Fruit fly (Drosophila melanogaster) whole organism, adult: Measurements from ENCODE around the gene Tak1.

ENCODE experiments used
- CG12768 ChIP-seq: fragments of 200-800 bp; sonication (Bioruptor generic); optimal IDR thresholded peaks from 2 replicates; lab custom pipeline; 2017; ENCODE audit warnings: missing biosample characterization, missing genetic modification characterization, mild to moderate bottlenecking, moderate library complexity, missing genetic modification reagents
- CG14711 ChIP-seq: fragments of 200-800 bp; sonication (Bioruptor generic); optimal IDR thresholded peaks from 2 replicates; lab custom pipeline; 2018; ENCODE audit warnings: missing biosample characterization, mild to moderate bottlenecking, missing genetic modification characterization, moderate library complexity
- CG5204 ChIP-seq: fragments of 200-800 bp; sonication (Bioruptor generic); optimal IDR thresholded peaks from 2 replicates; lab custom pipeline; 2016; ENCODE audit warnings: missing biosample characterization, missing genetic modification characterization
- Clk ChIP-seq: fragments of 200-800 bp; sonication (Bioruptor generic); optimal IDR thresholded peaks from 2 replicates; lab custom pipeline; 2017; ENCODE audit warnings: missing biosample characterization, missing genetic modification characterization
- Mnt ChIP-seq: fragments of 200-800 bp; sonication (Bioruptor generic); optimal IDR thresholded peaks from 2 replicates; lab custom pipeline; 2016; ENCODE audit warnings: missing biosample characterization, mild to moderate bottlenecking, missing genetic modification characterization
- bab1 ChIP-seq: fragments of 200-800 bp; sonication (Bioruptor generic); optimal IDR thresholded peaks from 3 replicates; lab custom pipeline; 2019; ENCODE audit warnings: missing biosample characterization, mild to moderate bottlenecking, missing genetic modification characterization, moderate library complexity
- cic ChIP-seq: fragments of 200-800 bp; sonication (Bioruptor generic); optimal IDR thresholded peaks from 2 replicates; lab custom pipeline; 2017; ENCODE audit warnings: missing biosample characterization, mild to moderate bottlenecking, missing genetic modification characterization, moderate library complexity
- cnc ChIP-seq, 2 experiments: fragments of >200 bp; optimal IDR thresholded peaks; 2 replicates each; lab custom pipeline; 2017
- kay ChIP-seq: fragments of 200-800 bp; sonication (Bioruptor generic); peaks from one replicate; lab custom pipeline; 2016; ENCODE audit warnings: missing biosample characterization, missing genetic modification characterization, borderline replicate concordance
- ovo ChIP-seq: fragments of 200-800 bp; sonication (Bioruptor generic); optimal IDR thresholded peaks from 2 replicates; lab custom pipeline; 2016; ENCODE audit warnings: missing biosample characterization, missing genetic modification characterization
- pad ChIP-seq: fragments of 200-800 bp; sonication (Bioruptor generic); optimal IDR thresholded peaks from 3 replicates; lab custom pipeline; 2017; ENCODE audit warnings: missing biosample characterization, missing genetic modification characterization, mild to moderate bottlenecking, moderate library complexity, missing genetic modification reagents
- tj ChIP-seq: fragments of 200-800 bp; sonication (Bioruptor generic); optimal IDR thresholded peaks from 3 replicates; lab custom pipeline; 2017; ENCODE audit warnings: missing biosample characterization, mild to moderate bottlenecking, missing genetic modification characterization, moderate library complexity

DNA sequence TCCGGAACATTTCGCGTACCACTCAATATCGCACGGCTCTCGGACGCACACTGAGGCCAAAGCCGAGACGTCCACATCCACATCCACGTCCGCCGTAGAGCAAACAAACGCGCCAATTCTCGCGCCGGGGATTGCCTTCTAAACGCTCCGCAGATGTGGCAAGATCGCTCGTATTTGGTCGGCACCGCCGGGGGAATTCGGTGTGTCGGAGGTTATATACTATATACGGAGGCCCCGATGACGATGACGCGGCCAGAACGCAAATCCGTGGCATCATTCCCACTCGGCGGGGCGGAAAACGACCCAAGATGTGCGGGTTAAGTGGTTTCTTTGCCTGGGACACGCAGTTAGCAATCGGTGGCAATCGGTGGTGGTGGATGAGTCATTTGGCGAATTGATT lies 6.5 kb downstream of the Tak1 start:
- TF ChIP-seq CG14711 (no peak), pad (GFP tag; lab: Kevin White, UChicago) (no peak), ovo (GFP tag; lab: Kevin White, UChicago) (no peak), Clk (no peak), cnc (optimal IDR thresholded peaks at IDR 0.05; lab: Kevin White, UChicago) (no peak), kay (GFP tag; lab: Kevin White, UChicago) (no peak), Mnt (GFP tag; lab: Kevin White, UChicago) (no peak), cic (GFP tag; lab: Kevin White, UChicago) (no peak), tj (GFP tag; lab: Kevin White, UChicago) (no peak), CG12768 (GFP tag; lab: Kevin White, UChicago) (no peak), bab1 (GFP tag; lab: Kevin White, UChicago) (no peak), CG5204 (GFP tag; lab: Kevin White, UChicago) (no peak)
